Fruit fly (Drosophila melanogaster) whole organism, embryonic: ENCODE results near the gene mey.

Source experiments
- Atf-2 ChIP-seq: fragments of 200-800 bp; sonication (Bioruptor generic); optimal IDR thresholded peaks from 2 replicates; lab custom pipeline; 2016; ENCODE audit warnings: missing biosample characterization, missing genetic modification characterization
- CG12104 ChIP-seq: fragments of 200-800 bp; sonication (Bioruptor generic); optimal IDR thresholded peaks from 3 replicates; lab custom pipeline; 2016; ENCODE audit warnings: missing biosample characterization, missing genetic modification characterization
- CG13775 ChIP-seq: fragments of 200-800 bp; sonication (Bioruptor generic); optimal IDR thresholded peaks from 3 replicates; lab custom pipeline; 2017; ENCODE audit warnings: missing biosample characterization, mild to moderate bottlenecking, missing genetic modification characterization
- CG14965 ChIP-seq: fragments of 200-800 bp; sonication (Bioruptor generic); optimal IDR thresholded peaks from 2 replicates; lab custom pipeline; 2016; ENCODE audit warnings: missing biosample characterization, missing genetic modification characterization, borderline replicate concordance
- CG4424 ChIP-seq: fragments of 200-800 bp; sonication (Bioruptor generic); optimal IDR thresholded peaks from 3 replicates; lab custom pipeline; 2016; ENCODE audit warnings: missing biosample characterization, missing genetic modification characterization
- CG4820 ChIP-seq: fragments of 200-800 bp; sonication (Bioruptor generic); optimal IDR thresholded peaks from 3 replicates; lab custom pipeline; 2016; ENCODE audit warnings: missing biosample characterization, missing genetic modification characterization
- CG5953 ChIP-seq: fragments of 200-800 bp; sonication (Bioruptor generic); IDR thresholded peaks from 2 replicates; pipeline ENCODE4 v1.3.6; 2022; ENCODE audit warnings: missing biosample characterization, missing genetic modification characterization
- CG8281 ChIP-seq: fragments of 200-800 bp; sonication (Bioruptor generic); optimal IDR thresholded peaks from 2 replicates; lab custom pipeline; 2018; ENCODE audit warnings: missing biosample characterization, mild to moderate bottlenecking, missing genetic modification characterization, moderate library complexity
- CG9215 ChIP-seq: fragments of 200-800 bp; sonication (Bioruptor generic); IDR thresholded peaks from 2 replicates; pipeline ENCODE4 v1.3.6; 2022; ENCODE audit warnings: missing biosample characterization, missing genetic modification characterization
- CHES-1-like ChIP-seq: fragments of 200-800 bp; sonication (Bioruptor generic); optimal IDR thresholded peaks from 2 replicates; lab custom pipeline; 2016; ENCODE audit warnings: missing biosample characterization, missing genetic modification characterization
- Gug ChIP-seq: fragments of 200-800 bp; sonication (Bioruptor generic); IDR thresholded peaks from 4 replicates; pipeline ENCODE4 v1.3.6; 2022; ENCODE audit warnings: missing biosample characterization, missing genetic modification characterization
- cas ChIP-seq: fragments of 200-800 bp; sonication (Bioruptor generic); IDR thresholded peaks from 2 replicates; pipeline ENCODE4 v1.3.6; 2022; ENCODE audit warnings: missing biosample characterization, missing genetic modification characterization
- dati ChIP-seq: fragments of 200-800 bp; sonication (Bioruptor generic); IDR thresholded peaks from 2 replicates; pipeline ENCODE4 v1.3.6; 2022; ENCODE audit warnings: missing biosample characterization, missing genetic modification characterization
- disco-r ChIP-seq: fragments of 200-800 bp; sonication (Bioruptor generic); optimal IDR thresholded peaks from 2 replicates; lab custom pipeline; 2016; ENCODE audit warnings: missing biosample characterization, missing genetic modification characterization
- exex ChIP-seq: fragments of 200-800 bp; sonication (Bioruptor generic); optimal IDR thresholded peaks from 4 replicates; lab custom pipeline; 2018; ENCODE audit warnings: missing biosample characterization, mild to moderate bottlenecking, missing genetic modification characterization, moderate library complexity
- fd64A ChIP-seq: fragments of 200-800 bp; sonication (Bioruptor generic); optimal IDR thresholded peaks from 3 replicates; lab custom pipeline; 2018; ENCODE audit warnings: missing biosample characterization, mild to moderate bottlenecking, missing genetic modification characterization
- ken ChIP-seq: fragments of 200-800 bp; sonication (Bioruptor generic); IDR thresholded peaks from 3 replicates; pipeline ENCODE4 v1.3.6; 2022; ENCODE audit warnings: missing biosample characterization, missing genetic modification characterization
- org-1 ChIP-seq: fragments of 200-800 bp; sonication (Bioruptor generic); optimal IDR thresholded peaks from 2 replicates; lab custom pipeline; 2017; ENCODE audit warnings: missing biosample characterization, missing genetic modification characterization
- sens-2 ChIP-seq: fragments of 200-800 bp; sonication (Bioruptor generic); IDR thresholded peaks from 2 replicates; pipeline ENCODE4 v1.3.6; 2022; ENCODE audit warnings: missing biosample characterization, missing genetic modification characterization
- tup ChIP-seq: fragments of 200-800 bp; sonication (Bioruptor generic); optimal IDR thresholded peaks from 2 replicates; lab custom pipeline; 2016; ENCODE audit warnings: missing biosample characterization, mild to moderate bottlenecking, missing genetic modification characterization, moderate library complexity
- usp ChIP-seq: fragments of >200 bp; optimal IDR thresholded peaks from 2 replicates; lab custom pipeline; 2017; ENCODE audit warnings: missing biosample characterization, missing genetic modification characterization

The mey gene

dm6 chr3R:31550910-31551309 lies 51.9 kb downstream of the mey start (continued):
- TF ChIP-seq ken (no peak), CG8281 (peak; percentile 97), Gug (GFP tag; lab: Robert Waterston, UW) (no peak), CG12104 (GFP tag; lab: Kevin White, UChicago) (peak; percentile 46), disco-r (GFP tag; lab: Kevin White, UChicago) (peak; percentile 28), tup (GFP tag; lab: Kevin White, UChicago) (peak; percentile 59), sens-2 (GFP tag; lab: Robert Waterston, UW) (peak; percentile 47; the same call in 1 of the 2 replicates), CG5953 (GFP tag; lab: Robert Waterston, UW) (no peak), org-1 (peak; percentile 74), CG9215 (no peak), CG4820 (GFP tag; lab: Kevin White, UChicago) (peak; percentile 44), CG14965 (GFP tag; lab: Kevin White, UChicago) (peak; percentile 51), CG4424 (GFP tag; lab: Kevin White, UChicago) (peak; percentile 13), CG13775 (peak; percentile 45), Atf-2 (peak; percentile 50), usp (no peak), exex (no peak), CHES-1-like (peak; percentile 41), fd64A (GFP tag; lab: Kevin White, UChicago) (peak; percentile 73), cas (GFP tag; lab: Robert Waterston, UW) (no peak), dati (GFP tag; lab: Robert Waterston, UW) (no peak)
